Worm (Caenorhabditis elegans) whole organism, mixed stage, embryonic: ENCODE data around the gene sre-31.

Experiments used
- M03D4.4 ChIP-seq: sonication (generic microtip); optimal IDR thresholded peaks from 2 replicates; lab custom pipeline; 2017; ENCODE audit warnings: mild to moderate bottlenecking, missing genetic modification characterization, missing compliant biosample characterization
- bed-3 ChIP-seq: fragments of 200-800 bp; sonication (Bioruptor generic); optimal IDR thresholded peaks from 3 replicates; lab custom pipeline; 2018; ENCODE audit warnings: mild to moderate bottlenecking, missing genetic modification characterization, moderate library complexity, missing compliant biosample characterization
- blmp-1 ChIP-seq: fragments of 150-350 bp; optimal IDR thresholded peaks from 2 replicates; lab custom pipeline; 2014; ENCODE audit warnings: missing biosample characterization, missing genetic modification characterization
- ceh-39 ChIP-seq: fragments of 150-350 bp; optimal IDR thresholded peaks from 2 replicates; lab custom pipeline; 2014; ENCODE audit warnings: missing biosample characterization, missing genetic modification characterization
- ceh-43 ChIP-seq: fragments of 200-800 bp; sonication (Bioruptor generic); optimal IDR thresholded peaks from 2 replicates; lab custom pipeline; 2018; ENCODE audit warnings: mild to moderate bottlenecking, missing genetic modification characterization, moderate library complexity, missing compliant biosample characterization
- ceh-83 ChIP-seq: fragments of 200-800 bp; sonication (Bioruptor generic); optimal IDR thresholded peaks from 2 replicates; lab custom pipeline; 2018; ENCODE audit warnings: mild to moderate bottlenecking, missing genetic modification characterization, missing compliant biosample characterization
- cnd-1 ChIP-seq: fragments of 200-800 bp; sonication (Bioruptor generic); optimal IDR thresholded peaks from 2 replicates; lab custom pipeline; 2018; ENCODE audit warnings: mild to moderate bottlenecking, missing genetic modification characterization, missing compliant biosample characterization
- drap-1 ChIP-seq: fragments of 200-800 bp; sonication (Bioruptor generic); optimal IDR thresholded peaks from 3 replicates; lab custom pipeline; 2018; ENCODE audit warnings: mild to moderate bottlenecking, missing genetic modification characterization, missing compliant biosample characterization
- elt-3 ChIP-seq: fragments of 150-350 bp; optimal IDR thresholded peaks from 2 replicates; lab custom pipeline; 2014; ENCODE audit warnings: missing biosample characterization, missing genetic modification characterization
- ham-2 ChIP-seq: fragments of 200-800 bp; sonication (Bioruptor generic); optimal IDR thresholded peaks from 2 replicates; lab custom pipeline; 2018; ENCODE audit warnings: mild to moderate bottlenecking, missing genetic modification characterization, missing compliant biosample characterization
- hlh-1 ChIP-seq: fragments of 150-350 bp; optimal IDR thresholded peaks from 2 replicates; lab custom pipeline; 2014; ENCODE audit warnings: missing biosample characterization, missing genetic modification reagents, missing genetic modification characterization
- lin-13 ChIP-seq: fragments of 150-350 bp; optimal IDR thresholded peaks from 2 replicates; lab custom pipeline; 2014; ENCODE audit warnings: missing biosample characterization, missing genetic modification characterization
- mep-1 ChIP-seq: fragments of 150-350 bp; optimal IDR thresholded peaks from 2 replicates; lab custom pipeline; 2017; ENCODE audit warnings: missing biosample characterization, missing genetic modification reagents, missing genetic modification characterization, inconsistent platforms
- mls-2 ChIP-seq: sonication (generic microtip); optimal IDR thresholded peaks from 2 replicates; lab custom pipeline; 2016; ENCODE audit warnings: mild to moderate bottlenecking, missing genetic modification characterization, moderate library complexity, missing compliant biosample characterization
- nhr-12 ChIP-seq: fragments of 150-350 bp; optimal IDR thresholded peaks from 2 replicates; lab custom pipeline; 2014; ENCODE audit warnings: missing biosample characterization, missing genetic modification characterization
- nhr-2 ChIP-seq: fragments of 150-350 bp; optimal IDR thresholded peaks from 2 replicates; lab custom pipeline; 2014; ENCODE audit warnings: missing biosample characterization, missing genetic modification characterization
- nhr-237 ChIP-seq: fragments of 150-350 bp; optimal IDR thresholded peaks from 2 replicates; lab custom pipeline; 2014; ENCODE audit warnings: missing biosample characterization, missing genetic modification characterization
- nhr-28 ChIP-seq: fragments of 150-350 bp; optimal IDR thresholded peaks from 2 replicates; lab custom pipeline; 2014; ENCODE audit warnings: missing biosample characterization, missing genetic modification characterization
- nhr-76 ChIP-seq: sonication (generic microtip); optimal IDR thresholded peaks from 2 replicates; lab custom pipeline; 2017; ENCODE audit warnings: missing biosample characterization, missing genetic modification characterization
- pha-4 ChIP-seq: fragments of 150-350 bp; optimal IDR thresholded peaks from 2 replicates; lab custom pipeline; 2018; ENCODE audit warnings: missing biosample characterization, missing genetic modification reagents, missing genetic modification characterization
- sem-2 ChIP-seq: fragments of 200-800 bp; sonication (Bioruptor generic); optimal IDR thresholded peaks from 2 replicates; lab custom pipeline; 2018; ENCODE audit warnings: mild to moderate bottlenecking, missing genetic modification characterization, missing compliant biosample characterization
- snpc-4 ChIP-seq: fragments of 150-350 bp; optimal IDR thresholded peaks from 2 replicates; lab custom pipeline; 2014; ENCODE audit warnings: missing biosample characterization, missing genetic modification characterization
- sptf-1 ChIP-seq: sonication (generic microtip); optimal IDR thresholded peaks from 2 replicates; lab custom pipeline; 2017; ENCODE audit warnings: mild to moderate bottlenecking, missing genetic modification characterization, moderate library complexity, missing compliant biosample characterization
- tbx-8 ChIP-seq: fragments of 200-800 bp; sonication (Bioruptor generic); optimal IDR thresholded peaks from 2 replicates; lab custom pipeline; 2018; ENCODE audit warnings: mild to moderate bottlenecking, missing genetic modification characterization, moderate library complexity, missing compliant biosample characterization
- unc-120 ChIP-seq: sonication (generic microtip); optimal IDR thresholded peaks from 2 replicates; lab custom pipeline; 2017; ENCODE audit warnings: missing genetic modification characterization, missing compliant biosample characterization; ENCODE audit not compliant: poor library complexity, severe bottlenecking
- unc-39 ChIP-seq: fragments of 150-350 bp; optimal IDR thresholded peaks from 2 replicates; lab custom pipeline; 2014; ENCODE audit warnings: missing biosample characterization, missing genetic modification characterization
- unc-62 ChIP-seq: fragments of 150-350 bp; optimal IDR thresholded peaks from 2 replicates; lab custom pipeline; 2014; ENCODE audit warnings: missing biosample characterization, missing genetic modification reagents, missing genetic modification characterization
- zip-8 ChIP-seq: fragments of 150-350 bp; optimal IDR thresholded peaks from 2 replicates; lab custom pipeline; 2014; ENCODE audit warnings: missing biosample characterization, missing genetic modification characterization
- ztf-11 ChIP-seq: fragments of 150-350 bp; optimal IDR thresholded peaks from 2 replicates; lab custom pipeline; 2014; ENCODE audit warnings: missing biosample characterization, missing genetic modification characterization

The sre-31 gene

DNA sequence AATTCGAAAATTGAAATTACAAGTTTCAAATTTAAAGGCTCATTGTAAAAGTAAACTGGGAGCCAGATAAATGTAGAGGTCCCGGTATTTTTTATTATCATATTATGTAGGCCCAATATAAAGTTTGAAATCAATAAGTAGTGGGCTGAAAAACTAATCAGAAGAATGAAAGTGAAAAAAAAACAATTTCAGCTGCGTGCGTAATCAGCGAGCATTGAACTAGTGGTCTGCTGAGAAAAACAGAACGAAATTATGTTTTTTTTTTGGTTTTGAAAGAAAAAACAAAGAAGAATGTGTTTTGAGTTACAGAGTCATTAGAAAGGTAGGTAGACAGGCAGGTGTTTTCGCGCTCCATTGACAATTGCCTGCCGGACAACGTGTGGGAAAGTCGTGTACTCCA, at the start of gene sre-31:
sre-31 (minus strand) TSS at position 101 of the 400 bp plus-strand sequence.
- no peak for TF ChIP-seq sptf-1 (tag; lab: Kevin White, UChicago)
- TF ChIP-seq elt-3 (tag; lab: Kevin White, UChicago): no peak
- no peak for TF ChIP-seq ham-2 (GFP tag; lab: Kevin White, UChicago)
- TF ChIP-seq nhr-2 (tag; lab: Kevin White, UChicago): no peak
- TF ChIP-seq ceh-83 (GFP tag; lab: Kevin White, UChicago): no peak
- no peak for TF ChIP-seq unc-39 (tag; lab: Kevin White, UChicago)
- no peak for TF ChIP-seq sem-2
- TF ChIP-seq mep-1 (tag; lab: Kevin White, UChicago): no peak
- no peak for TF ChIP-seq blmp-1 (tag; lab: Kevin White, UChicago)

DNA sequence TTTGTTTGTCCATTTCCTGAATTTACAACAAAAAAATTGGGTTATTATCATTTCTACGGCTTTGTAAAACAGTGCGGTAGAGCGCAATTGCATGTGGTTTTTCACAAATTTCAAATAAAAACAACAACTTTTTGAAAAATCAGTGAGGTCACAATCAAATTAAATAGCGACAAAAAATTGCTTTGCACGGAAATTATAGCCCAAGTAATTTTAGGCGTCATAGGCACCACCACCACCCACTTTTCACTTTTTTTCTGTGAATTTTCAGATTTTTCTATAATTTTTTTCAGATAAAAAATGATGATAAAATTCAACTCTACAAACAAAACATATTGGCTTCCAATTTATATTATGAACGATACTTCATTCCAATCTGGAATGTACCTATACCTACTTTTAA, 48.7 kb upstream of the sre-31 start, which contains the start of gene sre-38:
sre-38 (plus strand) TSS at position 301 of the 400 bp plus-strand sequence.
- TF ChIP-seq nhr-12 (tag; lab: Kevin White, UChicago): no peak
- TF ChIP-seq nhr-28 (tag; lab: Kevin White, UChicago): no peak
- TF ChIP-seq lin-13: no peak
- no peak for TF ChIP-seq nhr-2 (tag; lab: Kevin White, UChicago)
- TF ChIP-seq unc-62 (GFP tag; lab: Kevin White, UChicago): no peak
- no peak for TF ChIP-seq ceh-39 (tag; lab: Kevin White, UChicago)
- TF ChIP-seq sem-2: no peak
- TF ChIP-seq nhr-237: no peak
- no peak for TF ChIP-seq hlh-1 (tag; lab: Kevin White, UChicago)
- TF ChIP-seq ceh-83 (GFP tag; lab: Kevin White, UChicago): no peak
- no peak for TF ChIP-seq bed-3 (GFP tag; lab: Kevin White, UChicago)
- TF ChIP-seq sptf-1 (tag; lab: Kevin White, UChicago): no peak
- no peak for TF ChIP-seq drap-1 (GFP tag; lab: Kevin White, UChicago)
- TF ChIP-seq elt-3 (tag; lab: Kevin White, UChicago): no peak

DNA sequence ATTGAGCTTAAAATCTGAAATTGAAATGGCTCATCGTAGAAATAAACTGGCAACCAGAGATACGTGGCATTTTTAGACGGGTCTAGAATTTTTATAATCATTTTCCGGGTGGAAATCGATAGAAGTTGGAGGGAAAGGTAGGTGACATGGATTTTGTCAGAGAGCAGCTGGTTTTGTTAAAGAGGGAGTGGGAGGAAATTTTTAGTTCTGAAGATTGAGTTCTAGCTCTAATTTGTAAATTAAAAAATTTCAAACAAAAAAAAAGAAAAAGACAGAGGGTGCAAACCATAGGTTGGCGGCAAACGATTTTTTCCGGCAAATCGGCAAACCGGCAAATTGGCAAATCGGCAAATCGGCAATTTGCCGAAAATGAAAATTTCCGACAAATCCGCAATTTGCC, 48.0 kb upstream of the sre-31 start, which contains the start of gene sre-32:
sre-32 (minus strand) TSS at position 101 of the 400 bp plus-strand sequence.
- no peak for TF ChIP-seq ztf-11 (tag; lab: Kevin White, UChicago)
- TF ChIP-seq M03D4.4 (tag; lab: Kevin White, UChicago): no peak
- TF ChIP-seq nhr-2 (tag; lab: Kevin White, UChicago): no peak
- TF ChIP-seq tbx-8 (GFP tag; lab: Kevin White, UChicago): no peak
- no peak for TF ChIP-seq nhr-76 (tag; lab: Kevin White, UChicago)
- no peak for TF ChIP-seq ceh-39 (tag; lab: Kevin White, UChicago)
- TF ChIP-seq unc-120: no peak
- TF ChIP-seq bed-3 (GFP tag; lab: Kevin White, UChicago): no peak
- TF ChIP-seq zip-8 (tag; lab: Kevin White, UChicago): no peak
- TF ChIP-seq sem-2: no peak
- TF ChIP-seq mls-2: no peak

DNA sequence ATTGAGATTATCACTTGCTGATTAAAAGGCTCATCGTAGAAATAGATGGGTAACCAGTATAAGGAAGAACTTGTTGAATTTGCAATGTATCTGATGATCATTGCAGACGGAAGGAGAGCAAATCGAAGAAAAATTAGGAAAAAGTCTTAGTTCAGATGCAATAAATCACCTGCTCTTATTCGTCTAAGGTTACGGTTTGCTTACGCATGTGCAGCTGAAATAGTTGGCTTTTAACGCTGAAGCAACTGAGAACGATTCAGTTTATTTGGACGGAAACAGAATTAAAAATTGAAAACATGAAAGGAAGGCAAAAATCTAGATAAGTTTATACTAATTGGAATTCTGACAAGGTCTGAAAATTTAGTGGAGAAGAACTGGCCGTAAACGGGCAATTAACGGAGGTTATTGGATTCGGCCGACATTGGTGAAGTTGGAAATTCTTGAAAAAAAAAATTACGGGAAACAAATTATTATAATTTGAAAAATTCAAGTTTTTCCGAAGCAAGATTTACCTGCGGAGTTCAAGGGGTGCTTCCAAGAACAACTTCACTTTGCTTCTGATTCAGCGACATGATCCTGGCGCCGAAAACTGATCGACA, 44.2 kb upstream of the sre-31 start, which contains the start of the genes sre-35 and sre-33:
sre-35 (minus strand) TSS at position 101 of the 599 bp plus-strand sequence.
sre-33 (plus strand) TSS at position 549 of the 599 bp plus-strand sequence.
- no peak for TF ChIP-seq unc-62 (GFP tag; lab: Kevin White, UChicago)
- TF ChIP-seq drap-1 (GFP tag; lab: Kevin White, UChicago): no peak
- no peak for TF ChIP-seq M03D4.4 (tag; lab: Kevin White, UChicago)

DNA sequence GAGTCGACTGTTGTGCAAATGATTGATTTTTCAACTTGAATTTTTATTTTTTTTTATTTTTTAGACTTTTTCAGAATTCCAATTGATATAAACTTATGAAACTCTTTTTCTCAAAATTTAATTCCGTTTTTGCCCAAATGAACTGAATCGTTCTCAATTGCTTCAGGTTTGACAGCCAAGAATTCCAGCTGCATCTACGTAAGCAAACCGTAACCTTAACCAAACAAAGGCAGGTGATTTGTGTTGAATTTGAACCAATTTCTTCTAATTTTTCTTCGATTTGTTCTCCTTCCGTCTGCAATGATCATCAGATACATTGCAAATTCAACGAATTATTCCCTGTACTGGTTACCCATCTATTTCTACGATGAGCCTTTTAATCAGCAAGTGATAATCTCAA, 41.2 kb upstream of the sre-31 start, which contains the start of gene sre-34:
sre-34 (plus strand) TSS at position 301 of the 400 bp plus-strand sequence.
- TF ChIP-seq unc-62 (GFP tag; lab: Kevin White, UChicago) (no peak), nhr-28 (tag; lab: Kevin White, UChicago) (no peak), ceh-43 (GFP tag; lab: Kevin White, UChicago) (no peak), cnd-1 (tag; lab: Kevin White, UChicago) (no peak), pha-4 (tag; lab: Kevin White, UChicago) (no peak), lin-13 (no peak), unc-39 (tag; lab: Kevin White, UChicago) (no peak), nhr-237 (no peak), ztf-11 (tag; lab: Kevin White, UChicago) (no peak), snpc-4 (tag; lab: Kevin White, UChicago) (no peak)
